Fruit fly (Drosophila melanogaster) whole organism, embryonic: Measurements from ENCODE around the gene TrpRS.

Source experiments
- CG13624 ChIP-seq: fragments of 200-800 bp; sonication (Bioruptor generic); optimal IDR thresholded peaks from 2 replicates; lab custom pipeline; 2016; ENCODE audit warnings: missing biosample characterization, missing genetic modification characterization
- CG16779 ChIP-seq: fragments of 200-800 bp; sonication (Bioruptor generic); IDR thresholded peaks from 2 replicates; pipeline ENCODE4 v1.3.6; 2022; ENCODE audit warnings: missing biosample characterization, missing genetic modification characterization
- CG18764 ChIP-seq: fragments of 200-800 bp; sonication (Bioruptor generic); optimal IDR thresholded peaks from 3 replicates; lab custom pipeline; 2016; ENCODE audit warnings: missing biosample characterization, missing genetic modification characterization
- CG4404 ChIP-seq: fragments of 200-800 bp; sonication (Bioruptor generic); IDR thresholded peaks from 2 replicates; pipeline ENCODE4 v1.3.6; 2022; ENCODE audit warnings: missing biosample characterization, missing genetic modification characterization
- Sox102F ChIP-seq: fragments of 200-800 bp; sonication (Bioruptor generic); optimal IDR thresholded peaks from 2 replicates; lab custom pipeline; 2018; ENCODE audit warnings: missing biosample characterization, mild to moderate bottlenecking, missing genetic modification characterization, moderate library complexity
- Spps ChIP-seq: fragments of 200-800 bp; sonication (Bioruptor generic); optimal IDR thresholded peaks from 2 replicates; lab custom pipeline; 2018; ENCODE audit warnings: missing biosample characterization, mild to moderate bottlenecking, missing genetic modification characterization
- bigmax ChIP-seq: fragments of 200-800 bp; sonication (Bioruptor generic); optimal IDR thresholded peaks from 2 replicates; lab custom pipeline; 2018; ENCODE audit warnings: missing biosample characterization, mild to moderate bottlenecking, missing genetic modification characterization
- lab ChIP-seq: fragments of 200-800 bp; sonication (Bioruptor generic); optimal IDR thresholded peaks from 3 replicates; lab custom pipeline; 2017; ENCODE audit warnings: missing biosample characterization, missing genetic modification characterization, mild to moderate bottlenecking, moderate library complexity, missing genetic modification reagents
- pum ChIP-seq: fragments of 200-800 bp; sonication (Bioruptor generic); optimal IDR thresholded peaks from 2 replicates; lab custom pipeline; 2016; ENCODE audit warnings: missing biosample characterization, missing genetic modification characterization
- tgo ChIP-seq: fragments of 200-800 bp; sonication (Bioruptor generic); IDR thresholded peaks from 3 replicates; pipeline ENCODE4 v1.3.6; 2022; ENCODE audit warnings: missing biosample characterization, missing genetic modification characterization

DNA sequence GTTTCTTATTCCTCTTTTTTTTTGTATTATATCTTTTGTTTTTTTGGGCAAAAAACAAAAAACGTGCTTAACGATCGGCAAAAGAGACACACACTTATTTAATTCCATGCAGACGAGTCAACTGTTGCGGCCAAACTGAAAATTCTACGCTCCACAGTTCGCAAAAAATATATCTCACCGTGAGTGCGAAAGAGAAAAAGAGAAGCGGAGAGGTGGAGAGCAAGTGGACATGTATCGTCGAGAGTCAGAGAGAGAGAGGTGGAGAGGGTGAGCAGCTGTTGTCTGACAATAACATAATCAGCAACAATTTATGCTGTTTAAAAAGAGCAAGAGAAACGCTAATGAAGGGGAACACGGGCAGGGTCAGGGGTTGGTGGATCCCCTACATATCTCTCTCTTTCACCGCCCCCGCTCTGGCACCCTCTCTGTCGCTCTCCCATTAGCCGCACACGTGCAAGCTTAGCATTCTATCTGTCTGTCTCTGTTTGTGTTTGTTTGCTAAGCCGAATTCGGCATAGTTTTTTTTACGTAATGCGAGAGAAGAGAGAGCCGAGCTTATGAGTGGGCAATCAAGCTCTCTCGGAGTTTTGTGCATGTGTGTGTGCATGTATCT, 39.9 kb downstream of the TrpRS start:
- TF ChIP-seq tgo (GFP tag; lab: Robert Waterston, UW) = no peak
- no peak for TF ChIP-seq CG4404 (GFP tag; lab: Robert Waterston, UW)
- TF ChIP-seq pum (GFP tag; lab: Kevin White, UChicago) = no peak
- no peak for TF ChIP-seq CG13624 (GFP tag; lab: Kevin White, UChicago)
- TF ChIP-seq Sox102F (GFP tag; lab: Kevin White, UChicago) = no peak
- TF ChIP-seq lab (GFP tag; lab: Kevin White, UChicago) = no peak
- no peak for TF ChIP-seq bigmax (GFP tag; lab: Kevin White, UChicago)
- TF ChIP-seq Spps (tag; lab: Kevin White, UChicago) = no peak
- no peak for TF ChIP-seq CG18764
- no peak for TF ChIP-seq CG16779 (GFP tag; lab: Robert Waterston, UW)
